Fruit fly (Drosophila melanogaster): ENCODE data around the gene CG13606.

Gene CG13606

DNA sequence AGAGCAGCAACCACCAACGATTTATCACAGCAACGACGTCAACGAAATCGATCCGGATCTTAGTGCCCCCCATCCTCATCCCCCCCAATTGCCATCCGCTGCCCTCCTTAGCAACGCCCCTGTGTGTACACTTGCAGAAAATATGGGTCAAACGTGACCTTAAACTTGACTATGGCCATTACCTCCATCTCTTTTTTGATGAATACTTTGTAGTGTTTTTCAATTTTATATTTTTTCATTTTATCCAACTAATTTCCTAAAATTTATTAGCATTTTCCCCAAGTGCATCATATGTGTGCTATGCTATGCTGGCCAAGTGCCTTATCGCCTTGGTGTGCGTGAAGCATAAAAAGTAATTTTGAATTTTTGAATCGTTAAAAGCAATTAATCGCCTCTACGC lies 29.5 kb upstream of the CG13606 start (continued):
- TF ChIP-seq hth (optimal IDR thresholded peaks at IDR 0.05) (no peak), hkb (optimal IDR thresholded peaks at IDR 0.05) (no peak), hkb (GFP tag; IDR thresholded peaks at IDR 0.05) (no peak), CG15073 (GFP tag; optimal IDR thresholded peaks at IDR 0.05) (no peak), D (optimal IDR thresholded peaks at IDR 0.05) (no peak), D (GFP tag; optimal IDR thresholded peaks at IDR 0.05) (peak; percentile 10), CG18599 (GFP tag; optimal IDR thresholded peaks at IDR 0.05) (no peak), CG7928 (GFP tag; optimal IDR thresholded peaks at IDR 0.05) (no peak), CG11504 (tag; optimal IDR thresholded peaks at IDR 0.05) (peak; percentile 57), C15 (GFP tag; IDR thresholded peaks at IDR 0.05) (no peak), CG1603 (tag; optimal IDR thresholded peaks at IDR 0.05) (peak; percentile 25), D19A (tag; optimal IDR thresholded peaks at IDR 0.05) (peak; percentile 37), CG11695 (GFP tag; IDR thresholded peaks at IDR 0.05) (peak; percentile 59; the same call in 1 of the 3 replicates), HmgD (GFP tag; optimal IDR thresholded peaks at IDR 0.05) (no peak), Mad (GFP tag; optimal IDR thresholded peaks at IDR 0.05) (no peak), bowl (GFP tag; IDR thresholded peaks at IDR 0.05) (no peak), CG12942 (GFP tag; optimal IDR thresholded peaks at IDR 0.05) (no peak), br (optimal IDR thresholded peaks at IDR 0.05) (no peak), Xbp1 (GFP tag; optimal IDR thresholded peaks at IDR 0.05) (peak; percentile 24), dpn (GFP tag; optimal IDR thresholded peaks at IDR 0.05) (peak in 1 of 2 experiments; percentile 14), dysf (GFP tag; IDR thresholded peaks at IDR 0.05) (peak; percentile 40; the same call in 2 of the 3 replicates), tin (GFP tag; optimal IDR thresholded peaks at IDR 0.05) (peak; percentile 19), CG3847 (GFP tag; IDR thresholded peaks at IDR 0.05) (no peak), inv (GFP tag; IDR thresholded peaks at IDR 0.05; ENCODE audit: partially characterized antibody) (no peak), Abd-B (GFP tag; optimal IDR thresholded peaks at IDR 0.05) (no peak), Gug (GFP tag; IDR thresholded peaks at IDR 0.05) (0 out of 4 replicates have a peak, but pooled peaks have one; percentile 13), CG14710 (tag; optimal IDR thresholded peaks at IDR 0.05) (peak; percentile 20), lola (GFP tag; optimal IDR thresholded peaks at IDR 0.05) (peak in 1 of 3 experiments; percentile 3), Drgx (GFP tag; IDR thresholded peaks at IDR 0.05) (peak; percentile 80), pnt (GFP tag; optimal IDR thresholded peaks at IDR 0.05) (peak; percentile 23), cwo (GFP tag; optimal IDR thresholded peaks at IDR 0.05) (peak; percentile 1), bab2 (GFP tag; optimal IDR thresholded peaks at IDR 0.05) (peak; percentile 8), Sry-δ (GFP tag; optimal IDR thresholded peaks at IDR 0.05) (no peak), Dll (GFP tag; IDR thresholded peaks at IDR 0.05; ENCODE audit: partially characterized antibody) (no peak), phol (tag; optimal IDR thresholded peaks at IDR 0.05) (peak; percentile 40), Pdp1 (GFP tag; optimal IDR thresholded peaks at IDR 0.05) (peak in 1 of 2 experiments; percentile 6), bcd (GFP tag; optimal IDR thresholded peaks at IDR 0.05) (peak; percentile 26), CG5180 (GFP tag; optimal IDR thresholded peaks at IDR 0.05) (no peak), CG11247 (GFP tag; IDR thresholded peaks at IDR 0.05) (0 out of 2 replicates have a peak, but pooled peaks have one; percentile 14), salm (tag; optimal IDR thresholded peaks at IDR 0.05) (no peak), ind (GFP tag; optimal IDR thresholded peaks at IDR 0.05) (peak; percentile 23), CG10366 (GFP tag; IDR thresholded peaks at IDR 0.05) (peak; percentile 21; the same call in 1 of the 2 replicates), CG17328 (GFP tag; IDR thresholded peaks at IDR 0.05) (0 out of 2 replicates have a peak, but pooled peaks have one; percentile 25), Dp (GFP tag; optimal IDR thresholded peaks at IDR 0.05) (no peak), slp2 (GFP tag; optimal IDR thresholded peaks at IDR 0.05) (no peak), fd96Cb (tag; optimal IDR thresholded peaks at IDR 0.05) (peak; percentile 40), CG8388 (GFP tag; optimal IDR thresholded peaks at IDR 0.05) (peak; percentile 12), ATbp (GFP tag; optimal IDR thresholded peaks at IDR 0.05) (peak; percentile 26), ranshi (GFP tag; IDR thresholded peaks at IDR 0.05) (0 out of 2 replicates have a peak, but pooled peaks have one; percentile 21), Rx (GFP tag; IDR thresholded peaks at IDR 0.05) (0 out of 2 replicates have a peak, but pooled peaks have one; percentile 29), ash1 (GFP tag; optimal IDR thresholded peaks at IDR 0.05) (no peak)

All from whole organism, embryonic.